Fruit fly (Drosophila melanogaster): ENCODE results near the gene Npc1a.

The Npc1a gene

dm6 chr2L:10198911-10199310 is 22.1 kb downstream of the Npc1a start, which contains the start of gene Sur:
Sur (minus strand) TSS chr2L:10199117.
- TF ChIP-seq ovo (GFP tag; optimal IDR thresholded peaks at IDR 0.05) (no peak), Hr96 (GFP tag; optimal IDR thresholded peaks at IDR 0.05) (no peak), CG1620 (GFP tag; optimal IDR thresholded peaks at IDR 0.05) (no peak), Clk (GFP tag; optimal IDR thresholded peaks at IDR 0.05) (no peak), cnc (optimal IDR thresholded peaks at IDR 0.05) (no peak), cic (GFP tag; optimal IDR thresholded peaks at IDR 0.05) (no peak), toe (GFP tag; optimal IDR thresholded peaks at IDR 0.05) (no peak), bab1 (GFP tag; optimal IDR thresholded peaks at IDR 0.05) (no peak), CG14711 (tag; optimal IDR thresholded peaks at IDR 0.05) (no peak), pad (GFP tag; optimal IDR thresholded peaks at IDR 0.05) (no peak), tj (GFP tag; optimal IDR thresholded peaks at IDR 0.05) (no peak), CG12768 (GFP tag; optimal IDR thresholded peaks at IDR 0.05) (no peak), CG7101 (tag; optimal IDR thresholded peaks at IDR 0.05) (no peak), CG33017 (tag; optimal IDR thresholded peaks at IDR 0.05) (no peak)

dm6 chr2L:10191396-10191795 is 29.6 kb downstream of the Npc1a start, which contains the start of gene Fum4:
Fum4 (minus strand) TSS chr2L:10191496.
- TF ChIP-seq CG7101 (tag; optimal IDR thresholded peaks at IDR 0.05) (no peak), kay (GFP tag; ENCODE audit: borderline replicate concordance) (no peak), CG12768 (GFP tag; optimal IDR thresholded peaks at IDR 0.05) (no peak), CG11617 (GFP tag; optimal IDR thresholded peaks at IDR 0.05) (no peak), cnc (optimal IDR thresholded peaks at IDR 0.05) (no peak), CG33017 (tag; optimal IDR thresholded peaks at IDR 0.05) (no peak)

- TF ChIP-seq CG1620 (GFP tag; optimal IDR thresholded peaks at IDR 0.05) (no peak), pad (GFP tag; optimal IDR thresholded peaks at IDR 0.05) (no peak), CG12768 (GFP tag; optimal IDR thresholded peaks at IDR 0.05) (no peak), toe (GFP tag; optimal IDR thresholded peaks at IDR 0.05) (no peak), tj (GFP tag; optimal IDR thresholded peaks at IDR 0.05) (no peak), ovo (GFP tag; optimal IDR thresholded peaks at IDR 0.05) (no peak), Mnt (GFP tag; optimal IDR thresholded peaks at IDR 0.05) (no peak), Hr96 (GFP tag; optimal IDR thresholded peaks at IDR 0.05) (no peak)
Measured at dm6 chr2L:10180182-10180779, 40.7 kb downstream of the Npc1a start, which contains the start of gene CG44153. CG44153 (minus strand) TSS chr2L:10180256.

- TF ChIP-seq CG7101 (tag; optimal IDR thresholded peaks at IDR 0.05) (no peak), kay (GFP tag; ENCODE audit: borderline replicate concordance) (no peak), cic (GFP tag; optimal IDR thresholded peaks at IDR 0.05) (no peak), CG33017 (tag; optimal IDR thresholded peaks at IDR 0.05) (no peak), tj (GFP tag; optimal IDR thresholded peaks at IDR 0.05) (no peak), ovo (GFP tag; optimal IDR thresholded peaks at IDR 0.05) (no peak), cnc (optimal IDR thresholded peaks at IDR 0.05) (no peak), Crg-1 (GFP tag; optimal IDR thresholded peaks at IDR 0.05) (no peak), pad (GFP tag; optimal IDR thresholded peaks at IDR 0.05) (no peak)
Measured at dm6 chr2L:10172402-10172801, 48.6 kb downstream of the Npc1a start, which contains the start of gene CG13137. CG13137 (plus strand) TSS chr2L:10172702.

Measured in whole organism, adult.